Fruit fly (Drosophila melanogaster): ENCODE measurements around the gene Gnpnat.

The Gnpnat gene

DNA sequence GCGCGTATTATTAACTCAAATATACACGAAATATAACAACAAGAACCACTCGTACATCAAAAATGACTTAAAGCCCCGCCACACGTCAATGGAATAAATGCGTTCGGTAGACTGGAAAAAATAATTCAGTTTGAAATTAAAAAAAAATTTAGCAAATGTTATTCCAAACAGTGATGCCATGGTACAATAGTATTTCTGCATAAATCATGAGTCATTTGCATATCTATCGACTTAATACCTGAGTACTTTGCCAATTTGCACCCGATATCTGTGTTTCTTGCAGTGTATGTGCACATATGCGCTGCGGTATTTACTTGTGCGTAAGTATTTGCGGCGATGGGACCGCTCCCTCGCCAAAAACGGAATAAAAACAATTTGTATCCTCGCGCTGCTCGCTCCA is 25.1 kb downstream of the Gnpnat start (continued):
- no peak for TF ChIP-seq prd (optimal IDR thresholded peaks at IDR 0.05)
- peak; percentile 73 for TF ChIP-seq prd (GFP tag; IDR thresholded peaks at IDR 0.05)
- TF ChIP-seq nmo (GFP tag; optimal IDR thresholded peaks at IDR 0.05): peak; percentile 13
- TF ChIP-seq Ada2b (GFP tag; IDR thresholded peaks at IDR 0.05): peak; percentile 53
- TF ChIP-seq Sox102F (GFP tag; optimal IDR thresholded peaks at IDR 0.05): peak; percentile 54
- TF ChIP-seq CG3407 (GFP tag; optimal IDR thresholded peaks at IDR 0.05): no peak
- no peak for TF ChIP-seq hkb (optimal IDR thresholded peaks at IDR 0.05)
- 0 out of 2 replicates have a peak, but pooled peaks have one; percentile 29 for TF ChIP-seq hkb (GFP tag; IDR thresholded peaks at IDR 0.05)
- TF ChIP-seq Mrtf (GFP tag; IDR thresholded peaks at IDR 0.05): 0 out of 3 replicates have a peak, but pooled peaks have one; percentile 41
- TF ChIP-seq gro (GFP tag; optimal IDR thresholded peaks at IDR 0.05): no peak
- peak; percentile 17 for TF ChIP-seq CG9727 (GFP tag; optimal IDR thresholded peaks at IDR 0.05)
- peak; percentile 24 for TF ChIP-seq CG13775 (GFP tag; optimal IDR thresholded peaks at IDR 0.05)
- TF ChIP-seq Med (GFP tag): peak; percentile 78
- TF ChIP-seq lmd (GFP tag; IDR thresholded peaks at IDR 0.05): 0 out of 2 replicates have a peak, but pooled peaks have one; percentile 27
- peak; percentile 52 for TF ChIP-seq CG11504 (tag; optimal IDR thresholded peaks at IDR 0.05)
- no peak for TF ChIP-seq CG10565 (GFP tag; optimal IDR thresholded peaks at IDR 0.05)
- no peak for TF ChIP-seq CG12104 (GFP tag; optimal IDR thresholded peaks at IDR 0.05)
- TF ChIP-seq Chrac-16 (GFP tag; optimal IDR thresholded peaks at IDR 0.05): peak; percentile 26
- no peak for TF ChIP-seq pros (GFP tag; optimal IDR thresholded peaks at IDR 0.05)
- TF ChIP-seq C15 (GFP tag; IDR thresholded peaks at IDR 0.05): 0 out of 3 replicates have a peak, but pooled peaks have one; percentile 40
- TF ChIP-seq pum (GFP tag; optimal IDR thresholded peaks at IDR 0.05): peak; percentile 6
- no peak for TF ChIP-seq CG2875 (GFP tag; optimal IDR thresholded peaks at IDR 0.05)
- TF ChIP-seq H2.0 (GFP tag; IDR thresholded peaks at IDR 0.05): peak; percentile 26; the same call in 1 of the 2 replicates
- TF ChIP-seq Rfx (GFP tag; IDR thresholded peaks at IDR 0.05): peak; percentile 32; the same call in 1 of the 2 replicates
- peak; percentile 60 for TF ChIP-seq gem (tag; optimal IDR thresholded peaks at IDR 0.05)
- TF ChIP-seq CG7928 (GFP tag; optimal IDR thresholded peaks at IDR 0.05): no peak
- TF ChIP-seq CG11247 (GFP tag; IDR thresholded peaks at IDR 0.05): 0 out of 2 replicates have a peak, but pooled peaks have one; percentile 30
- TF ChIP-seq CG5245 (GFP tag; optimal IDR thresholded peaks at IDR 0.05): no peak
- TF ChIP-seq croc (GFP tag; conservative IDR thresholded peaks at IDR 0.05): no peak
- peak; percentile 26 for TF ChIP-seq CG4820 (GFP tag; optimal IDR thresholded peaks at IDR 0.05)
- TF ChIP-seq Tbp (GFP tag; optimal IDR thresholded peaks at IDR 0.05): no peak
- TF ChIP-seq CG4730 (GFP tag; IDR thresholded peaks at IDR 0.05): no peak
- TF ChIP-seq CG15011 (GFP tag; optimal IDR thresholded peaks at IDR 0.05): no peak
- TF ChIP-seq CG8290 (GFP tag; optimal IDR thresholded peaks at IDR 0.05): no peak
- TF ChIP-seq CG8290 (tag; optimal IDR thresholded peaks at IDR 0.05): peak in 1 of 2 experiments; percentile 43
- TF ChIP-seq CG11093 (GFP tag; IDR thresholded peaks at IDR 0.05): no peak
- TF ChIP-seq corto (GFP tag; optimal IDR thresholded peaks at IDR 0.05): peak; percentile 82
- TF ChIP-seq CG31388 (GFP tag; optimal IDR thresholded peaks at IDR 0.05): no peak
- TF ChIP-seq CG14710 (tag; optimal IDR thresholded peaks at IDR 0.05): peak; percentile 23
- no peak for TF ChIP-seq hth (optimal IDR thresholded peaks at IDR 0.05)
- peak; percentile 25; the same call in 1 of the 2 replicates for TF ChIP-seq E2f1 (GFP tag; IDR thresholded peaks at IDR 0.05)
- TF ChIP-seq HLH54F (GFP tag; optimal IDR thresholded peaks at IDR 0.05): peak; percentile 21
- TF ChIP-seq tx (GFP tag; optimal IDR thresholded peaks at IDR 0.05): peak; percentile 5
- no peak for TF ChIP-seq shn (GFP tag; optimal IDR thresholded peaks at IDR 0.05)
- no peak for TF ChIP-seq CG9437 (GFP tag; optimal IDR thresholded peaks at IDR 0.05)
- TF ChIP-seq en (GFP tag; optimal IDR thresholded peaks at IDR 0.05): no peak
- TF ChIP-seq CG17328 (GFP tag; IDR thresholded peaks at IDR 0.05): 0 out of 2 replicates have a peak, but pooled peaks have one; percentile 28
- peak; percentile 33 for TF ChIP-seq fd96Cb (tag; optimal IDR thresholded peaks at IDR 0.05)
- TF ChIP-seq CG32772 (GFP tag; IDR thresholded peaks at IDR 0.05): 0 out of 2 replicates have a peak, but pooled peaks have one; percentile 20
- TF ChIP-seq CG12236 (GFP tag; optimal IDR thresholded peaks at IDR 0.05): no peak
- peak; percentile 31 for TF ChIP-seq tio (GFP tag; optimal IDR thresholded peaks at IDR 0.05)
- peak; percentile 3 to 12 for TF ChIP-seq dpn (GFP tag; optimal IDR thresholded peaks at IDR 0.05)
- TF ChIP-seq lilli (GFP tag; optimal IDR thresholded peaks at IDR 0.05): peak; percentile 30
